Worm (Caenorhabditis elegans) whole organism, L3 larva: ENCODE measurements around the gene T10B9.9.

Experiments
- nhr-28 ChIP-seq: fragments of 150-350 bp; optimal IDR thresholded peaks from 2 replicates; lab custom pipeline; 2014; ENCODE audit warnings: missing biosample characterization, missing genetic modification characterization
- nhr-76 ChIP-seq: fragments of 150-350 bp; sonication (generic microtip); optimal IDR thresholded peaks from 5 replicates; lab custom pipeline; 2014; ENCODE audit warnings: missing biosample characterization, missing genetic modification characterization
- unc-62 ChIP-seq: fragments of 150-350 bp; sonication (generic microtip); optimal IDR thresholded peaks from 4 replicates; lab custom pipeline; 2014; ENCODE audit warnings: missing biosample characterization, missing genetic modification reagents, missing genetic modification characterization

- TF ChIP-seq nhr-76 (tag; lab: Kevin White, UChicago): no peak
- no peak for TF ChIP-seq unc-62
- TF ChIP-seq nhr-28 (tag; lab: Kevin White, UChicago): no peak
These were observed 11.0 kb downstream of the T10B9.9 start for ce11 chrII:9764696-9765095.
